Worm (Caenorhabditis elegans): ENCODE results near the gene Y66D12A.6.

- peak; percentile 1 for TF ChIP-seq pqm-1 (tag; optimal IDR thresholded peaks at IDR 0.05)
- no peak for TF ChIP-seq R02D3.7 (tag; optimal IDR thresholded peaks at IDR 0.05)
- TF ChIP-seq lin-39 (tag; optimal IDR thresholded peaks at IDR 0.05) = no peak
- TF ChIP-seq nhr-28 (tag; optimal IDR thresholded peaks at IDR 0.05) = no peak
- TF ChIP-seq nhr-43 (tag; optimal IDR thresholded peaks at IDR 0.05; ENCODE audit: poor library complexity, severe bottlenecking) = no peak
- TF ChIP-seq ceh-28 (tag; optimal IDR thresholded peaks at IDR 0.05) = no peak
- no peak for TF ChIP-seq unc-62 (GFP tag; optimal IDR thresholded peaks at IDR 0.05)
- no peak for TF ChIP-seq ceh-82 (tag; optimal IDR thresholded peaks at IDR 0.05)
- TF ChIP-seq tbx-2 (tag; optimal IDR thresholded peaks at IDR 0.05) = no peak
- no peak for TF ChIP-seq lsy-12 (tag; optimal IDR thresholded peaks at IDR 0.05)
- TF ChIP-seq elt-3 (tag; optimal IDR thresholded peaks at IDR 0.05) = no peak
- TF ChIP-seq pha-4 (tag; optimal IDR thresholded peaks at IDR 0.05) = peak; percentile 55
- TF ChIP-seq elt-2 (tag; optimal IDR thresholded peaks at IDR 0.05) = no peak
These were observed 745 bp downstream of the Y66D12A.6 start, which contains the start of gene Y66D12A.7 for ce11 chrIII:11580428-11580885.

Data from whole organism, L3 larva.